ENCODE assay signal across 1 fruit fly cellular context in the genomic region with DNA sequence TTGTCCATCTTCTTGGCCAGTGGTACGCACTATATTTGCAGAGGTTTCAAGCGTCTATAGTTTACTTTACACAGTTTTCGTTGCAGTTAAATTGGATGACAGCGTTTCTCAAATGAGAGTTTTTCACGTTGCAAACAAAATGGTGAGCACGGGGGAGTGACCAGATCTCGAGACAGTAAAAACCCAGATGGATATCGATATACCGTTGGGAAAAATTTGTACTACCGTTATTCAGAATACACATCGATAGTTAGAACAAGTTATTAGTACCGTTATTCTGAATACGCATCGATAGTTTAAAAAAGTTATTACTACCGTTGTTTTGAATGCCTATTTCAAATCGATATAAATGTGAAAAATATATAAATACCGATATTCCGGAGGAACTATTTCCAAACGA.
TF ChIP-seq lines count a peak whose summit lies in the region.

Gene cass (minus strand): TSS at position 179 of the 400 bp plus-strand sequence.

TF ChIP-seq in whole organism, embryonic, 481 proteins besides CTCF, POLR2A, EP300 and RAD21 (continued from another document and continues in another):
- TF ChIP-seq jigr1 (GFP tag; IDR thresholded peaks at IDR 0.05; lab: Robert Waterston, UW) (no peak), Hsf (GFP tag; optimal IDR thresholded peaks at IDR 0.05; lab: Kevin White, UChicago) (no peak), amos (GFP tag; IDR thresholded peaks at IDR 0.05; lab: Robert Waterston, UW; ENCODE audit: partially characterized antibody) (peak; percentile 95), NC2β (GFP tag; optimal IDR thresholded peaks at IDR 0.05; lab: Kevin White, UChicago) (no peak), HmgZ (tag; optimal IDR thresholded peaks at IDR 0.05; lab: Kevin White, UChicago) (peak; percentile 62), BEAF-32 (GFP tag; optimal IDR thresholded peaks at IDR 0.05; lab: Kevin White, UChicago) (peak; percentile 90), klu (GFP tag; IDR thresholded peaks at IDR 0.05; lab: Robert Waterston, UW) (no peak), fd3F (GFP tag; optimal IDR thresholded peaks at IDR 0.05; lab: Kevin White, UChicago) (no peak), E2f2 (GFP tag; IDR thresholded peaks at IDR 0.05; lab: Robert Waterston, UW) (peak; percentile 71), CG8944 (GFP tag; optimal IDR thresholded peaks at IDR 0.05; lab: Kevin White, UChicago) (no peak), CG3281 (GFP tag; optimal IDR thresholded peaks at IDR 0.05; lab: Kevin White, UChicago) (no peak), CG8089 (GFP tag; optimal IDR thresholded peaks at IDR 0.05; lab: Kevin White, UChicago) (no peak), CG12659 (GFP tag; optimal IDR thresholded peaks at IDR 0.05; lab: Kevin White, UChicago) (peak; percentile 22), run (tag; optimal IDR thresholded peaks at IDR 0.05; lab: Kevin White, UChicago) (no peak), CG13624 (GFP tag; optimal IDR thresholded peaks at IDR 0.05; lab: Kevin White, UChicago) (no peak), tll (GFP tag; optimal IDR thresholded peaks at IDR 0.05; lab: Kevin White, UChicago) (no peak), vfl (GFP tag; optimal IDR thresholded peaks at IDR 0.05; lab: Kevin White, UChicago) (no peak), CG12219 (GFP tag; optimal IDR thresholded peaks at IDR 0.05; lab: Kevin White, UChicago) (no peak), Hr3 (GFP tag; optimal IDR thresholded peaks at IDR 0.05; lab: Kevin White, UChicago) (no peak), Deaf1 (tag; optimal IDR thresholded peaks at IDR 0.05; lab: Kevin White, UChicago) (peak; percentile 13), unc-4 (GFP tag; IDR thresholded peaks at IDR 0.05; lab: Robert Waterston, UW; ENCODE audit: partially characterized antibody) (peak; percentile 93), CG4617 (GFP tag; optimal IDR thresholded peaks at IDR 0.05; lab: Kevin White, UChicago; ENCODE audit: borderline replicate concordance) (peak; percentile 69), Blimp-1 (GFP tag; optimal IDR thresholded peaks at IDR 0.05; lab: Kevin White, UChicago) (no peak), nom (GFP tag; optimal IDR thresholded peaks at IDR 0.05; lab: Kevin White, UChicago) (no peak), CG2199 (GFP tag; IDR thresholded peaks at IDR 0.05; lab: Robert Waterston, UW) (peak; percentile 29; the same call in 1 of the 3 replicates), Oli (tag; optimal IDR thresholded peaks at IDR 0.05; lab: Kevin White, UChicago) (no peak), CG7786 (GFP tag; optimal IDR thresholded peaks at IDR 0.05; lab: Kevin White, UChicago) (no peak), sima (GFP tag; optimal IDR thresholded peaks at IDR 0.05; lab: Kevin White, UChicago) (no peak), kay (GFP tag; optimal IDR thresholded peaks at IDR 0.05; lab: Kevin White, UChicago) (no peak), CG17359 (tag; optimal IDR thresholded peaks at IDR 0.05; lab: Kevin White, UChicago) (no peak), YL-1 (GFP tag; optimal IDR thresholded peaks at IDR 0.05; lab: Kevin White, UChicago) (peak; percentile 93), CG17385 (GFP tag; optimal IDR thresholded peaks at IDR 0.05; lab: Kevin White, UChicago) (no peak), CG13287 (GFP tag; IDR thresholded peaks at IDR 0.05; lab: Robert Waterston, UW; ENCODE audit: partially characterized antibody) (peak; percentile 93), pb (GFP tag; optimal IDR thresholded peaks at IDR 0.05; lab: Kevin White, UChicago) (no peak), odd (GFP tag; optimal IDR thresholded peaks at IDR 0.05; lab: Kevin White, UChicago) (no peak), CG2116 (GFP tag; optimal IDR thresholded peaks at IDR 0.05; lab: Kevin White, UChicago) (peak; percentile 77), sens (GFP tag; lab: Kevin White, UChicago) (peak; percentile 76), Stat92E (GFP tag; optimal IDR thresholded peaks at IDR 0.05; lab: Kevin White, UChicago) (peak in 1 of 3 experiments; percentile 16), Tbp (GFP tag; optimal IDR thresholded peaks at IDR 0.05; lab: Kevin White, UChicago) (no peak), CkIIα-i1 (GFP tag; IDR thresholded peaks at IDR 0.05; lab: Robert Waterston, UW) (no peak), B-H1 (GFP tag; IDR thresholded peaks at IDR 0.05; lab: Robert Waterston, UW) (no peak), otp (GFP tag; IDR thresholded peaks at IDR 0.05; lab: Robert Waterston, UW) (no peak), unpg (GFP tag; optimal IDR thresholded peaks at IDR 0.05; lab: Kevin White, UChicago) (peak; percentile 23), CG11504 (tag; optimal IDR thresholded peaks at IDR 0.05; lab: Kevin White, UChicago) (no peak), CG10543 (GFP tag; optimal IDR thresholded peaks at IDR 0.05; lab: Kevin White, UChicago) (no peak), mirr (GFP tag; optimal IDR thresholded peaks at IDR 0.05; lab: Kevin White, UChicago) (no peak), Dip2 (GFP tag; IDR thresholded peaks at IDR 0.05; lab: Robert Waterston, UW) (no peak), Mad (GFP tag; optimal IDR thresholded peaks at IDR 0.05; lab: Kevin White, UChicago) (no peak), lmd (GFP tag; IDR thresholded peaks at IDR 0.05; lab: Robert Waterston, UW) (no peak), usp (GFP tag; optimal IDR thresholded peaks at IDR 0.05; lab: Kevin White, UChicago) (no peak), Six4 (GFP tag; optimal IDR thresholded peaks at IDR 0.05; lab: Kevin White, UChicago) (no peak), scrt (GFP tag; optimal IDR thresholded peaks at IDR 0.05; lab: Kevin White, UChicago) (no peak), mld (GFP tag; IDR thresholded peaks at IDR 0.05; lab: Robert Waterston, UW; ENCODE audit: partially characterized antibody) (peak; percentile 88), wdn (GFP tag; IDR thresholded peaks at IDR 0.05; lab: Robert Waterston, UW) (no peak), CG7963 (GFP tag; IDR thresholded peaks at IDR 0.05; lab: Robert Waterston, UW; ENCODE audit: partially characterized antibody) (peak; percentile 92), CG42726 (GFP tag; IDR thresholded peaks at IDR 0.05; lab: Robert Waterston, UW; ENCODE audit: partially characterized antibody) (peak; percentile 94), prd (optimal IDR thresholded peaks at IDR 0.05; lab: Kevin White, UChicago) (no peak), prd (GFP tag; IDR thresholded peaks at IDR 0.05; lab: Robert Waterston, UW) (no peak), CG10462 (GFP tag; optimal IDR thresholded peaks at IDR 0.05; lab: Kevin White, UChicago) (peak; percentile 100), dysf (GFP tag; IDR thresholded peaks at IDR 0.05; lab: Robert Waterston, UW) (no peak), CG30020 (tag; optimal IDR thresholded peaks at IDR 0.05; lab: Kevin White, UChicago) (peak; percentile 59), CG10267 (tag; optimal IDR thresholded peaks at IDR 0.05; lab: Kevin White, UChicago) (peak; percentile 62), ttk (GFP tag; IDR thresholded peaks at IDR 0.05; lab: Robert Waterston, UW) (no peak), bsh (GFP tag; optimal IDR thresholded peaks at IDR 0.05; lab: Kevin White, UChicago) (no peak), chinmo (GFP tag; IDR thresholded peaks at IDR 0.05; lab: Robert Waterston, UW; ENCODE audit: partially characterized antibody) (peak; percentile 76; the same call in 1 of the 4 replicates), CG8924 (tag; optimal IDR thresholded peaks at IDR 0.05; lab: Kevin White, UChicago) (peak; percentile 26), CG4282 (GFP tag; optimal IDR thresholded peaks at IDR 0.05; lab: Kevin White, UChicago) (no peak), CG32767 (GFP tag; IDR thresholded peaks at IDR 0.05; lab: Robert Waterston, UW) (0 out of 2 replicates have a peak, but pooled peaks have one; percentile 17), Vsx1 (GFP tag; optimal IDR thresholded peaks at IDR 0.05; lab: Kevin White, UChicago) (no peak), CG14860 (GFP tag; IDR thresholded peaks at IDR 0.05; lab: Robert Waterston, UW; ENCODE audit: partially characterized antibody) (peak; percentile 84), dm (GFP tag; optimal IDR thresholded peaks at IDR 0.05; lab: Kevin White, UChicago) (peak; percentile 46), Lhr (GFP tag; optimal IDR thresholded peaks at IDR 0.05; lab: Kevin White, UChicago) (peak; percentile 36), corto (GFP tag; optimal IDR thresholded peaks at IDR 0.05; lab: Kevin White, UChicago) (no peak), CG12299 (tag; optimal IDR thresholded peaks at IDR 0.05; lab: Kevin White, UChicago) (no peak), Ets97D (GFP tag; optimal IDR thresholded peaks at IDR 0.05; lab: Kevin White, UChicago) (peak; percentile 59), sens-2 (GFP tag; IDR thresholded peaks at IDR 0.05; lab: Robert Waterston, UW) (no peak), fd96Cb (tag; optimal IDR thresholded peaks at IDR 0.05; lab: Kevin White, UChicago) (no peak), vvl (GFP tag; IDR thresholded peaks at IDR 0.05; lab: Robert Waterston, UW) (no peak), Usf (GFP tag; optimal IDR thresholded peaks at IDR 0.05; lab: Kevin White, UChicago) (no peak), CG12769 (tag; optimal IDR thresholded peaks at IDR 0.05; lab: Kevin White, UChicago) (no peak), CG13894 (tag; optimal IDR thresholded peaks at IDR 0.05; lab: Kevin White, UChicago) (peak; percentile 13), CG34422 (GFP tag; IDR thresholded peaks at IDR 0.05; lab: Robert Waterston, UW) (no peak; the same call in 2 of the 3 replicates), fu2 (GFP tag; optimal IDR thresholded peaks at IDR 0.05; lab: Kevin White, UChicago) (no peak), Dll (GFP tag; IDR thresholded peaks at IDR 0.05; lab: Robert Waterston, UW; ENCODE audit: partially characterized antibody) (peak; percentile 90), E2f1 (GFP tag; IDR thresholded peaks at IDR 0.05; lab: Robert Waterston, UW) (no peak), bbx (GFP tag; IDR thresholded peaks at IDR 0.05; lab: Robert Waterston, UW; ENCODE audit: partially characterized antibody) (peak; percentile 93), onecut (GFP tag; IDR thresholded peaks at IDR 0.05; lab: Robert Waterston, UW) (no peak), Optix (GFP tag; IDR thresholded peaks at IDR 0.05; lab: Robert Waterston, UW) (no peak), br (optimal IDR thresholded peaks at IDR 0.05; lab: Kevin White, UChicago) (no peak), CG17186 (GFP tag; optimal IDR thresholded peaks at IDR 0.05; lab: Kevin White, UChicago) (peak; percentile 17), TFAM (GFP tag; optimal IDR thresholded peaks at IDR 0.05; lab: Kevin White, UChicago) (no peak), bcd (GFP tag; optimal IDR thresholded peaks at IDR 0.05; lab: Kevin White, UChicago) (no peak), CG18599 (GFP tag; optimal IDR thresholded peaks at IDR 0.05; lab: Kevin White, UChicago) (no peak), Taf1 (GFP tag; IDR thresholded peaks at IDR 0.05; lab: Robert Waterston, UW) (no peak), CG16779 (GFP tag; IDR thresholded peaks at IDR 0.05; lab: Robert Waterston, UW) (no peak), mam (GFP tag; optimal IDR thresholded peaks at IDR 0.05; lab: Kevin White, UChicago) (no peak), gro (GFP tag; optimal IDR thresholded peaks at IDR 0.05; lab: Kevin White, UChicago) (peak; percentile 15), Kr (GFP tag; optimal IDR thresholded peaks at IDR 0.05; lab: Kevin White, UChicago) (no peak), HLHmδ (GFP tag; optimal IDR thresholded peaks at IDR 0.05; lab: Kevin White, UChicago) (no peak), Dref (GFP tag; IDR thresholded peaks at IDR 0.05; lab: Robert Waterston, UW) (peak; percentile 86), Dp (GFP tag; optimal IDR thresholded peaks at IDR 0.05; lab: Kevin White, UChicago) (peak; percentile 66), Doc2 (GFP tag; IDR thresholded peaks at IDR 0.05; lab: Robert Waterston, UW) (no peak), MESR4 (GFP tag; optimal IDR thresholded peaks at IDR 0.05; lab: Kevin White, UChicago) (peak; percentile 93), jing (GFP tag; optimal IDR thresholded peaks at IDR 0.05; lab: Kevin White, UChicago) (no peak), gt (GFP tag; IDR thresholded peaks at IDR 0.05; lab: Robert Waterston, UW) (no peak), crp (GFP tag; optimal IDR thresholded peaks at IDR 0.05; lab: Kevin White, UChicago) (peak in 1 of 2 experiments; percentile 54), Poxn (GFP tag; IDR thresholded peaks at IDR 0.05; lab: Robert Waterston, UW) (no peak), org-1 (GFP tag; optimal IDR thresholded peaks at IDR 0.05; lab: Kevin White, UChicago) (no peak), lola (GFP tag; optimal IDR thresholded peaks at IDR 0.05; lab: Kevin White, UChicago) (no peak), az2 (GFP tag; optimal IDR thresholded peaks at IDR 0.05; lab: Kevin White, UChicago) (no peak), Neu2 (GFP tag; optimal IDR thresholded peaks at IDR 0.05; lab: Kevin White, UChicago; ENCODE audit: borderline replicate concordance) (no peak), CG10979 (tag; optimal IDR thresholded peaks at IDR 0.05; lab: Kevin White, UChicago) (no peak), schlank (tag; optimal IDR thresholded peaks at IDR 0.05; lab: Kevin White, UChicago) (no peak), Dek (tag; optimal IDR thresholded peaks at IDR 0.05; lab: Kevin White, UChicago) (no peak), CG9727 (GFP tag; optimal IDR thresholded peaks at IDR 0.05; lab: Kevin White, UChicago) (no peak), CG17829 (tag; optimal IDR thresholded peaks at IDR 0.05; lab: Kevin White, UChicago) (peak; percentile 58), CG12744 (GFP tag; optimal IDR thresholded peaks at IDR 0.05; lab: Kevin White, UChicago) (no peak), CG4404 (GFP tag; IDR thresholded peaks at IDR 0.05; lab: Robert Waterston, UW) (no peak), dan (GFP tag; IDR thresholded peaks at IDR 0.05; lab: Robert Waterston, UW) (no peak), Ssrp (tag; optimal IDR thresholded peaks at IDR 0.05; lab: Kevin White, UChicago) (no peak), CG3838 (GFP tag; optimal IDR thresholded peaks at IDR 0.05; lab: Kevin White, UChicago) (no peak), CG12391 (tag; optimal IDR thresholded peaks at IDR 0.05; lab: Kevin White, UChicago) (peak; percentile 4), en (GFP tag; optimal IDR thresholded peaks at IDR 0.05; lab: Kevin White, UChicago) (no peak), Nf-YA (GFP tag; IDR thresholded peaks at IDR 0.05; lab: Robert Waterston, UW) (no peak), vnd (GFP tag; IDR thresholded peaks at IDR 0.05; lab: Robert Waterston, UW; ENCODE audit: partially characterized antibody) (peak; percentile 88), CG30403 (GFP tag; optimal IDR thresholded peaks at IDR 0.05; lab: Kevin White, UChicago) (no peak), CHES-1-like (GFP tag; optimal IDR thresholded peaks at IDR 0.05; lab: Kevin White, UChicago) (no peak), CG10654 (GFP tag; optimal IDR thresholded peaks at IDR 0.05; lab: Kevin White, UChicago) (no peak), Pdp1 (GFP tag; optimal IDR thresholded peaks at IDR 0.05; lab: Kevin White, UChicago) (peak in 1 of 2 experiments; percentile 16), cas (GFP tag; IDR thresholded peaks at IDR 0.05; lab: Robert Waterston, UW) (no peak)
